Worm (Caenorhabditis elegans) whole organism, L1 larva: ENCODE results near the gene srsx-25.

Source experiments
- C04F5.9 ChIP-seq: sonication (generic microtip); optimal IDR thresholded peaks from 2 replicates; lab custom pipeline; 2016; ENCODE audit warnings: missing genetic modification characterization, missing compliant biosample characterization
- F16B12.6 ChIP-seq: fragments of 150-350 bp; optimal IDR thresholded peaks from 2 replicates; lab custom pipeline; 2014; ENCODE audit warnings: missing biosample characterization, missing genetic modification characterization
- aha-1 ChIP-seq: fragments of 150-350 bp; optimal IDR thresholded peaks from 2 replicates; lab custom pipeline; 2014; ENCODE audit warnings: missing biosample characterization, missing genetic modification characterization
- aly-2 ChIP-seq: fragments of 150-350 bp; optimal IDR thresholded peaks from 2 replicates; lab custom pipeline; 2014; ENCODE audit warnings: missing biosample characterization, missing genetic modification characterization
- ceh-8 ChIP-seq: fragments of 200-800 bp; sonication (Bioruptor generic); optimal IDR thresholded peaks from 2 replicates; lab custom pipeline; 2018; ENCODE audit warnings: mild to moderate bottlenecking, missing genetic modification characterization, moderate library complexity, missing compliant biosample characterization
- ceh-90 ChIP-seq: sonication (generic microtip); optimal IDR thresholded peaks from 2 replicates; lab custom pipeline; 2016; ENCODE audit warnings: missing genetic modification characterization, missing compliant biosample characterization
- ces-1 ChIP-seq: fragments of 150-350 bp; optimal IDR thresholded peaks from 2 replicates; lab custom pipeline; 2014; ENCODE audit warnings: missing biosample characterization, missing genetic modification reagents, missing genetic modification characterization
- dsc-1 ChIP-seq: sonication (generic microtip); optimal IDR thresholded peaks from 2 replicates; lab custom pipeline; 2016; ENCODE audit warnings: mild to moderate bottlenecking, missing genetic modification characterization, missing compliant biosample characterization
- efl-1 ChIP-seq, 4 experiments: fragments of 150-350 bp; optimal IDR thresholded peaks in 3 of 4; peaks in 1 of 4; 1 replicate in 1 of 4; 2 replicates in 3 of 4; lab custom pipeline; 2014; ENCODE audit warnings: missing biosample characterization in 2 of 4, missing genetic modification characterization in 2 of 4, missing genetic modification reagents in 2 of 4
- egl-13 ChIP-seq: sonication (generic microtip); optimal IDR thresholded peaks from 2 replicates; lab custom pipeline; 2016; ENCODE audit warnings: missing genotype, missing genetic modification reagents, missing genetic modification characterization, missing compliant biosample characterization
- elt-2 ChIP-seq: sonication (generic microtip); optimal IDR thresholded peaks from 2 replicates; lab custom pipeline; 2016; ENCODE audit warnings: missing genetic modification characterization, mild to moderate bottlenecking, inconsistent platforms, missing compliant biosample characterization, missing genetic modification reagents
- fkh-10 ChIP-seq: sonication (generic microtip); optimal IDR thresholded peaks from 2 replicates; lab custom pipeline; 2017; ENCODE audit warnings: missing biosample characterization, missing genetic modification reagents, missing genetic modification characterization
- fkh-4 ChIP-seq: sonication (generic microtip); optimal IDR thresholded peaks from 2 replicates; lab custom pipeline; 2016; ENCODE audit warnings: missing compliant biosample characterization, missing genetic modification characterization, borderline replicate concordance
- grh-1 ChIP-seq: fragments of 200-800 bp; sonication (Bioruptor generic); IDR thresholded peaks from 2 replicates; pipeline ENCODE4 v1.3.6; 2022; ENCODE audit warnings: missing genetic modification reagents, missing genetic modification characterization, missing compliant biosample characterization
- hlh-17 ChIP-seq: fragments of 200-800 bp; sonication (Bioruptor generic); optimal IDR thresholded peaks from 2 replicates; lab custom pipeline; 2018; ENCODE audit warnings: missing genetic modification characterization, mild to moderate bottlenecking, missing compliant biosample characterization, moderate library complexity, borderline replicate concordance
- hlh-4 ChIP-seq: sonication (generic microtip); optimal IDR thresholded peaks from 2 replicates; lab custom pipeline; 2016; ENCODE audit warnings: mild to moderate bottlenecking, missing genetic modification characterization, missing compliant biosample characterization
- hpl-2 ChIP-seq: fragments of 150-350 bp; optimal IDR thresholded peaks from 2 replicates; lab custom pipeline; 2014; ENCODE audit warnings: missing biosample characterization, missing genetic modification reagents, missing genetic modification characterization
- irx-1 ChIP-seq: sonication (generic microtip); optimal IDR thresholded peaks from 2 replicates; lab custom pipeline; 2016; ENCODE audit warnings: missing genetic modification characterization, missing compliant biosample characterization
- isw-1 ChIP-seq: fragments of 200-800 bp; sonication (Bioruptor generic); IDR thresholded peaks from 2 replicates; pipeline ENCODE4 v1.3.6; 2022; ENCODE audit warnings: missing genetic modification characterization, missing compliant biosample characterization
- jun-1 ChIP-seq: fragments of 150-350 bp; optimal IDR thresholded peaks from 2 replicates; lab custom pipeline; 2014; ENCODE audit warnings: missing biosample characterization, missing genetic modification reagents, missing genetic modification characterization
- lin-15B ChIP-seq: fragments of 150-350 bp; sonication (generic microtip); optimal IDR thresholded peaks from 3 replicates; lab custom pipeline; 2014; ENCODE audit warnings: missing biosample characterization, missing genetic modification characterization
- lin-35 ChIP-seq, 2 experiments: fragments of 150-350 bp; optimal IDR thresholded peaks; 2 replicates each; lab custom pipeline; 2014; ENCODE audit warnings: missing biosample characterization in 2 of 2, missing genetic modification characterization in 2 of 2, missing genetic modification reagents in 2 of 2
- lir-3 ChIP-seq: sonication (generic microtip); optimal IDR thresholded peaks from 2 replicates; lab custom pipeline; 2016; ENCODE audit warnings: mild to moderate bottlenecking, missing genetic modification characterization, moderate library complexity, missing compliant biosample characterization; ENCODE audit not compliant: poor library complexity
- mab-9 ChIP-seq: fragments of 200-800 bp; sonication (Bioruptor generic); IDR thresholded peaks from 2 replicates; pipeline ENCODE4 v1.3.6; 2022; ENCODE audit warnings: missing genetic modification reagents, missing genetic modification characterization, missing compliant biosample characterization
- mdl-1 ChIP-seq, 2 experiments: fragments of 150-350 bp; optimal IDR thresholded peaks; 2 replicates each; lab custom pipeline; 2014 to 2017; ENCODE audit warnings: missing biosample characterization in 2 of 2, missing genetic modification characterization in 2 of 2, inconsistent platforms in 1 of 2
- mef-2 ChIP-seq: fragments of 150-350 bp; optimal IDR thresholded peaks from 2 replicates; lab custom pipeline; 2014; ENCODE audit warnings: missing biosample characterization, missing genetic modification characterization
- mep-1 ChIP-seq: fragments of 150-350 bp; optimal IDR thresholded peaks from 2 replicates; lab custom pipeline; 2014; ENCODE audit warnings: missing biosample characterization, missing genetic modification characterization
- nhr-11 ChIP-seq: fragments of 150-350 bp; optimal IDR thresholded peaks from 2 replicates; lab custom pipeline; 2014; ENCODE audit warnings: missing biosample characterization, missing genetic modification characterization
- nhr-19 ChIP-seq: fragments of 200-800 bp; sonication (Bioruptor generic); conservative IDR thresholded peaks from 2 replicates; pipeline ENCODE4 v1.3.6; 2022; ENCODE audit warnings: missing genetic modification characterization, missing compliant biosample characterization
- nhr-20 ChIP-seq: sonication (generic microtip); optimal IDR thresholded peaks from 2 replicates; lab custom pipeline; 2016; ENCODE audit warnings: mild to moderate bottlenecking, missing genetic modification characterization, missing compliant biosample characterization
- nhr-28 ChIP-seq: fragments of 150-350 bp; optimal IDR thresholded peaks from 2 replicates; lab custom pipeline; 2014; ENCODE audit warnings: missing biosample characterization, missing genetic modification characterization
- nhr-47 ChIP-seq: sonication (generic microtip); optimal IDR thresholded peaks from 2 replicates; lab custom pipeline; 2016; ENCODE audit warnings: mild to moderate bottlenecking, missing genetic modification characterization, moderate library complexity, missing compliant biosample characterization
- nhr-71 ChIP-seq: sonication (generic microtip); optimal IDR thresholded peaks from 2 replicates; lab custom pipeline; 2016; ENCODE audit warnings: mild to moderate bottlenecking, missing genetic modification characterization, moderate library complexity, missing compliant biosample characterization
- nhr-77 ChIP-seq: fragments of 150-350 bp; optimal IDR thresholded peaks from 2 replicates; lab custom pipeline; 2014; ENCODE audit warnings: missing biosample characterization, missing genetic modification characterization
- nhr-84 ChIP-seq: sonication (generic microtip); optimal IDR thresholded peaks from 2 replicates; lab custom pipeline; 2017; ENCODE audit warnings: missing biosample characterization, missing genetic modification characterization
- nhr-85 ChIP-seq: sonication (generic microtip); peaks from one replicate; lab custom pipeline; 2016; ENCODE audit warnings: missing genetic modification characterization, inconsistent platforms, missing compliant biosample characterization
- nhr-90 ChIP-seq: sonication (generic microtip); optimal IDR thresholded peaks from 2 replicates; lab custom pipeline; 2016; ENCODE audit warnings: mild to moderate bottlenecking, missing genetic modification characterization, missing compliant biosample characterization; ENCODE audit not compliant: poor library complexity
- pag-3 ChIP-seq: sonication (generic microtip); optimal IDR thresholded peaks from 2 replicates; lab custom pipeline; 2017; ENCODE audit warnings: missing genetic modification characterization, mild to moderate bottlenecking, missing compliant biosample characterization, antibody characterized with exemption, borderline replicate concordance; ENCODE audit not compliant: insufficient read depth
- pax-3 ChIP-seq: fragments of 200-800 bp; sonication (Bioruptor generic); optimal IDR thresholded peaks from 2 replicates; lab custom pipeline; 2018; ENCODE audit warnings: mild to moderate bottlenecking, missing genetic modification characterization, moderate library complexity, missing compliant biosample characterization
- pqm-1 ChIP-seq: sonication (generic microtip); optimal IDR thresholded peaks from 3 replicates; lab custom pipeline; 2017; ENCODE audit warnings: missing biosample characterization, missing genetic modification characterization
- snu-23 ChIP-seq: sonication (generic microtip); optimal IDR thresholded peaks from 2 replicates; lab custom pipeline; 2016; ENCODE audit warnings: missing genetic modification characterization, missing compliant biosample characterization
- sox-4 ChIP-seq: sonication (generic microtip); optimal IDR thresholded peaks from 2 replicates; lab custom pipeline; 2016; ENCODE audit warnings: missing genetic modification characterization, missing compliant biosample characterization
- sptf-1 ChIP-seq: fragments of 150-350 bp; optimal IDR thresholded peaks from 2 replicates; lab custom pipeline; 2014; ENCODE audit warnings: missing biosample characterization, missing genetic modification characterization
- tbx-2 ChIP-seq: sonication (generic microtip); optimal IDR thresholded peaks from 2 replicates; lab custom pipeline; 2016; ENCODE audit warnings: missing genetic modification characterization, missing compliant biosample characterization
- unc-30 ChIP-seq: sonication (generic microtip); optimal IDR thresholded peaks from 2 replicates; lab custom pipeline; 2017; ENCODE audit warnings: missing biosample characterization, missing genetic modification characterization
- unc-86 ChIP-seq: sonication (generic microtip); optimal IDR thresholded peaks from 2 replicates; lab custom pipeline; 2016; ENCODE audit warnings: missing genetic modification characterization, missing compliant biosample characterization
- unc-98 ChIP-seq: fragments of 200-800 bp; sonication (Bioruptor generic); IDR thresholded peaks from 2 replicates; pipeline ENCODE4 v1.3.6; 2022; ENCODE audit warnings: missing genetic modification characterization, missing compliant biosample characterization
- vab-15 ChIP-seq: sonication (generic microtip); optimal IDR thresholded peaks from 2 replicates; lab custom pipeline; 2017; ENCODE audit warnings: missing genotype, mild to moderate bottlenecking, missing genetic modification characterization, missing compliant biosample characterization
- xbp-1 ChIP-seq: sonication (generic microtip); optimal IDR thresholded peaks from 2 replicates; lab custom pipeline; 2016; ENCODE audit warnings: missing genetic modification characterization, missing compliant biosample characterization
- zag-1 ChIP-seq: fragments of 150-350 bp; optimal IDR thresholded peaks from 2 replicates; lab custom pipeline; 2014; ENCODE audit warnings: missing biosample characterization, missing genetic modification characterization
- zip-4 ChIP-seq: fragments of 200-800 bp; sonication (Bioruptor generic); optimal IDR thresholded peaks from 2 replicates; lab custom pipeline; 2018; ENCODE audit warnings: mild to moderate bottlenecking, missing genetic modification characterization, moderate library complexity, missing compliant biosample characterization
- ztf-11 ChIP-seq, 2 experiments: sonication (generic microtip); optimal IDR thresholded peaks; 2 replicates each; lab custom pipeline; 2016 to 2017; ENCODE audit warnings: missing genetic modification characterization in 2 of 2, missing biosample characterization in 1 of 2, missing compliant biosample characterization in 1 of 2
- ztf-4 ChIP-seq: fragments of 150-350 bp; optimal IDR thresholded peaks from 2 replicates; lab custom pipeline; 2014; ENCODE audit warnings: missing biosample characterization, missing genetic modification characterization

The srsx-25 gene

ce11 chrIV:13393246-13393716 lies 28.3 kb downstream of the srsx-25 start:
- TF ChIP-seq mab-9 = no peak
- TF ChIP-seq ceh-90 (tag; lab: Kevin White, UChicago) = no peak
- no peak for TF ChIP-seq pax-3 (tag; lab: Kevin White, UChicago)
- no peak for TF ChIP-seq C04F5.9 (tag; lab: Kevin White, UChicago)
- no peak for TF ChIP-seq irx-1 (tag; lab: Kevin White, UChicago)
- TF ChIP-seq nhr-90 (tag; lab: Kevin White, UChicago) = peak; percentile 73
- no peak for TF ChIP-seq zag-1 (tag; lab: Kevin White, UChicago)
- no peak for TF ChIP-seq dsc-1 (tag; lab: Kevin White, UChicago)
- TF ChIP-seq lin-15B = no peak
- TF ChIP-seq snu-23 (GFP tag; lab: Kevin White, UChicago) = peak; percentile 48
- peak; percentile 23 for TF ChIP-seq pag-3 (tag; lab: Kevin White, UChicago)
- no peak for TF ChIP-seq unc-86 (tag; lab: Kevin White, UChicago)
- TF ChIP-seq nhr-47 = peak; percentile 18
- no peak for TF ChIP-seq egl-13
- peak; percentile 58 for TF ChIP-seq tbx-2 (tag; lab: Kevin White, UChicago)
- TF ChIP-seq grh-1 (GFP tag; lab: Robert Waterston, UW) = no peak
- TF ChIP-seq hlh-17 = no peak
- no peak for TF ChIP-seq aha-1 (tag; lab: Kevin White, UChicago)
- peak; percentile 89 for TF ChIP-seq nhr-85
- TF ChIP-seq nhr-71 (tag; lab: Kevin White, UChicago) = peak; percentile 84
- no peak for TF ChIP-seq mef-2
- TF ChIP-seq nhr-19 (GFP tag; lab: Robert Waterston, UW) = peak; percentile 50
- no peak for TF ChIP-seq zip-4 (GFP tag; lab: Kevin White, UChicago)
- TF ChIP-seq aly-2 (tag; lab: Kevin White, UChicago) = no peak
- peak; percentile 76 for TF ChIP-seq nhr-20 (tag; lab: Kevin White, UChicago)
- no peak for TF ChIP-seq nhr-28 (tag; lab: Kevin White, UChicago)
- no peak for TF ChIP-seq isw-1 (GFP tag; lab: Robert Waterston, UW)
- peak; percentile 5 for TF ChIP-seq mep-1
- TF ChIP-seq jun-1 (tag; lab: Kevin White, UChicago) = no peak
- peak; percentile 85 for TF ChIP-seq elt-2 (tag; lab: Kevin White, UChicago)
- TF ChIP-seq nhr-11 (tag; lab: Kevin White, UChicago) = no peak
- no peak for TF ChIP-seq ces-1 (GFP tag; lab: Kevin White, UChicago)
- TF ChIP-seq F16B12.6 (tag; lab: Kevin White, UChicago) = no peak
- no peak for TF ChIP-seq hlh-4 (tag; lab: Kevin White, UChicago)
- no peak for TF ChIP-seq sox-4
- TF ChIP-seq hpl-2 (GFP tag; lab: Kevin White, UChicago) = no peak
- TF ChIP-seq nhr-77 (tag; lab: Kevin White, UChicago) = no peak
- no peak for TF ChIP-seq ceh-8 (GFP tag; lab: Kevin White, UChicago)
- no peak for TF ChIP-seq lir-3 (tag; lab: Kevin White, UChicago)
- no peak for TF ChIP-seq vab-15 (tag; lab: Kevin White, UChicago)
- TF ChIP-seq lin-35 (GFP tag; optimal IDR thresholded peaks at IDR 0.05; lab: Kevin White, UChicago) = peak in 1 of 2 experiments; percentile 45
- no peak for TF ChIP-seq efl-1 (optimal IDR thresholded peaks at IDR 0.05; lab: Kevin White, UChicago)
- peak in 1 of 2 experiments; percentile 84 for TF ChIP-seq efl-1 (GFP tag; optimal IDR thresholded peaks at IDR 0.05 in 1 of 2; lab: Kevin White, UChicago)
- TF ChIP-seq fkh-4 (tag; lab: Kevin White, UChicago) = no peak
- peak; percentile 19 for TF ChIP-seq ztf-4
- TF ChIP-seq pqm-1 (tag; lab: Kevin White, UChicago) = no peak
- no peak for TF ChIP-seq sptf-1 (tag; lab: Kevin White, UChicago)
- no peak for TF ChIP-seq xbp-1 (tag; lab: Kevin White, UChicago)
- no peak for TF ChIP-seq unc-30 (tag; lab: Kevin White, UChicago)
- TF ChIP-seq ztf-11 (tag; optimal IDR thresholded peaks at IDR 0.05; lab: Kevin White, UChicago) = no peak
- TF ChIP-seq fkh-10 (GFP tag; lab: Kevin White, UChicago) = no peak
- TF ChIP-seq nhr-84 (tag; lab: Kevin White, UChicago) = no peak
- peak in 1 of 2 experiments; percentile 26 for TF ChIP-seq mdl-1 (tag; optimal IDR thresholded peaks at IDR 0.05; lab: Kevin White, UChicago)
- TF ChIP-seq unc-98 = no peak
